Worm (Caenorhabditis elegans) whole organism, early embryonic: ENCODE measurements around the gene idpp-11.

Experiments
- B0310.2 ChIP-seq: sonication (generic microtip); optimal IDR thresholded peaks from 2 replicates; lab custom pipeline; 2016; ENCODE audit warnings: mild to moderate bottlenecking, missing genetic modification characterization, missing compliant biosample characterization
- F13C5.2 ChIP-seq: sonication (generic microtip); optimal IDR thresholded peaks from 2 replicates; lab custom pipeline; 2017; ENCODE audit warnings: mild to moderate bottlenecking, missing genetic modification characterization, inconsistent platforms, missing compliant biosample characterization
- aly-1 ChIP-seq: sonication (generic microtip); optimal IDR thresholded peaks from 2 replicates; lab custom pipeline; 2016; ENCODE audit warnings: missing genetic modification characterization, missing compliant biosample characterization
- ama-1 ChIP-seq: fragments of 150-350 bp; optimal IDR thresholded peaks from 2 replicates; lab custom pipeline; 2014
- ceh-13 ChIP-seq: fragments of 200-800 bp; sonication (Bioruptor generic); optimal IDR thresholded peaks from 2 replicates; lab custom pipeline; 2018; ENCODE audit warnings: mild to moderate bottlenecking, missing genetic modification characterization, missing compliant biosample characterization
- ceh-36 ChIP-seq: sonication (generic microtip); optimal IDR thresholded peaks from 2 replicates; lab custom pipeline; 2016; ENCODE audit warnings: missing genetic modification characterization, inconsistent platforms, missing compliant biosample characterization
- ets-7 ChIP-seq: sonication (generic microtip); optimal IDR thresholded peaks from 2 replicates; lab custom pipeline; 2016; ENCODE audit warnings: missing genotype, missing genetic modification characterization, missing compliant biosample characterization
- flt-1 ChIP-seq: fragments of 200-800 bp; sonication (Bioruptor generic); IDR thresholded peaks from 2 replicates; pipeline ENCODE4 v1.3.6; 2022; ENCODE audit warnings: missing genetic modification characterization, missing compliant biosample characterization
- hmbx-1 ChIP-seq: sonication (generic microtip); optimal IDR thresholded peaks from 2 replicates; lab custom pipeline; 2016; ENCODE audit warnings: mild to moderate bottlenecking, missing genetic modification characterization, missing compliant biosample characterization
- hnd-1 ChIP-seq: sonication (generic microtip); optimal IDR thresholded peaks from 2 replicates; lab custom pipeline; 2016; ENCODE audit warnings: missing genetic modification characterization, missing compliant biosample characterization
- scrt-1 ChIP-seq: fragments of 200-800 bp; sonication (Bioruptor generic); IDR thresholded peaks from 2 replicates; pipeline ENCODE4 v1.3.6; 2022; ENCODE audit warnings: missing genetic modification characterization, missing compliant biosample characterization
- tra-4 ChIP-seq: sonication (generic microtip); optimal IDR thresholded peaks from 2 replicates; lab custom pipeline; 2017; ENCODE audit warnings: missing genetic modification characterization, missing compliant biosample characterization

- TF ChIP-seq flt-1 (GFP tag; lab: Robert Waterston, UW), result no peak
- no peak for TF ChIP-seq B0310.2
- TF ChIP-seq tra-4 (tag; lab: Kevin White, UChicago), result no peak
- TF ChIP-seq ama-1 (lab: Kevin White, UChicago), result no peak
- TF ChIP-seq ceh-36 (tag; lab: Kevin White, UChicago), result no peak
- no peak for TF ChIP-seq ets-7 (tag; lab: Kevin White, UChicago)
- TF ChIP-seq hmbx-1 (tag; lab: Kevin White, UChicago), result no peak
- no peak for TF ChIP-seq F13C5.2 (tag; lab: Kevin White, UChicago)
- TF ChIP-seq aly-1 (tag; lab: Kevin White, UChicago), result no peak
- no peak for TF ChIP-seq scrt-1 (GFP tag; lab: Robert Waterston, UW)
- no peak for TF ChIP-seq hnd-1
- no peak for TF ChIP-seq ceh-13 (GFP tag; lab: Kevin White, UChicago)
Observed at ce11 chrX:7799680-7800079, 42.7 kb upstream of the idpp-11 start, which contains the start of gene gpx-7.
